Fruit fly (Drosophila melanogaster) whole organism, wandering third instar larva: ENCODE results near the gene CG3436.

Experiments used
- Abd-B ChIP-seq: fragments of >200 bp; optimal IDR thresholded peaks from 2 replicates; lab custom pipeline; 2017; ENCODE audit warnings: missing biosample characterization, missing genetic modification characterization
- CG32264 ChIP-seq: fragments of 200-800 bp; sonication (Bioruptor generic); optimal IDR thresholded peaks from 2 replicates; lab custom pipeline; 2016; ENCODE audit warnings: missing biosample characterization, missing genetic modification characterization
- CG9705 ChIP-seq: fragments of 200-800 bp; sonication (Bioruptor generic); optimal IDR thresholded peaks from 2 replicates; lab custom pipeline; 2018; ENCODE audit warnings: missing biosample characterization, mild to moderate bottlenecking, missing genetic modification characterization
- Dfd ChIP-seq: fragments of >200 bp; optimal IDR thresholded peaks from 2 replicates; lab custom pipeline; 2017; ENCODE audit warnings: missing biosample characterization, missing genetic modification characterization
- Dif ChIP-seq: fragments of 200-275, 200-300 bp; sonication (Bioruptor generic); optimal IDR thresholded peaks from 2 replicates; lab custom pipeline; 2018; ENCODE audit warnings: missing biosample characterization, missing genetic modification characterization; ENCODE audit not compliant: partially characterized antibody
- GATAd ChIP-seq: sonication (Bioruptor generic); optimal IDR thresholded peaks from 2 replicates; lab custom pipeline; 2016; ENCODE audit warnings: missing biosample characterization, missing genetic modification characterization
- HLH106 ChIP-seq: fragments of 200-800 bp; optimal IDR thresholded peaks from 3 replicates; lab custom pipeline; 2019; ENCODE audit warnings: missing biosample characterization, mild to moderate bottlenecking, missing genetic modification characterization, moderate library complexity
- Hnf4 ChIP-seq: fragments of 200-800 bp; sonication (Bioruptor generic); optimal IDR thresholded peaks from 2 replicates; lab custom pipeline; 2016; ENCODE audit warnings: missing biosample characterization, mild to moderate bottlenecking, missing genetic modification characterization
- Hr78 ChIP-seq: fragments of >200 bp; optimal IDR thresholded peaks from 2 replicates; lab custom pipeline; 2017; ENCODE audit warnings: missing biosample characterization, missing genetic modification characterization
- Hr83 ChIP-seq: fragments of 200-300 bp; sonication (Bioruptor generic); optimal IDR thresholded peaks from 2 replicates; lab custom pipeline; 2016; ENCODE audit warnings: missing biosample characterization, mild to moderate bottlenecking, missing genetic modification characterization, moderate library complexity; ENCODE audit not compliant: poor library complexity, severe bottlenecking
- Jra ChIP-seq: sonication (Bioruptor generic); optimal IDR thresholded peaks from 2 replicates; lab custom pipeline; 2016; ENCODE audit warnings: missing biosample characterization, missing genetic modification characterization
- Myc ChIP-seq: fragments of >200 bp; optimal IDR thresholded peaks from 2 replicates; lab custom pipeline; 2017
- N ChIP-seq: fragments of >200 bp; optimal IDR thresholded peaks from 2 replicates; lab custom pipeline; 2018; ENCODE audit warnings: missing biosample characterization, missing external identifiers, missing genetic modification characterization
- OdsH ChIP-seq: fragments of 200-800 bp; sonication (Bioruptor generic); optimal IDR thresholded peaks from 2 replicates; lab custom pipeline; 2016; ENCODE audit warnings: missing biosample characterization, mild to moderate bottlenecking, missing genetic modification characterization
- Rel ChIP-seq, 2 experiments: fragments of 200-800 bp; sonication (Bioruptor generic) in 1 of 2; optimal IDR thresholded peaks; 2 replicates in 1 of 2; 3 replicates in 1 of 2; lab custom pipeline; 2016 to 2019; ENCODE audit warnings: mild to moderate bottlenecking in 2 of 2, missing biosample characterization in 2 of 2, missing genetic modification characterization in 2 of 2, moderate library complexity in 1 of 2
- Sp1 ChIP-seq: fragments of 200-800 bp; sonication (Bioruptor generic); optimal IDR thresholded peaks from 3 replicates; lab custom pipeline; 2019; ENCODE audit warnings: missing biosample characterization, mild to moderate bottlenecking, missing genetic modification characterization, moderate library complexity
- Vsx2 ChIP-seq: fragments of 200-300, 225-300 bp; sonication (Bioruptor generic); optimal IDR thresholded peaks from 2 replicates; lab custom pipeline; 2018; ENCODE audit warnings: missing biosample characterization, missing genetic modification characterization; ENCODE audit not compliant: partially characterized antibody
- br ChIP-seq: fragments of 200-800 bp; sonication (Bioruptor generic); optimal IDR thresholded peaks from 2 replicates; lab custom pipeline; 2016; ENCODE audit warnings: missing biosample characterization, missing genetic modification characterization
- brk ChIP-seq: fragments of 200-800 bp; sonication (Bioruptor generic); optimal IDR thresholded peaks from 2 replicates; lab custom pipeline; 2016; ENCODE audit warnings: missing biosample characterization, mild to moderate bottlenecking, missing genetic modification characterization
- dl ChIP-seq, 2 experiments: fragments of 175-275, 200-275 bp in 1 of 2; fragments of 200-275 bp in 1 of 2; sonication (Bioruptor generic); optimal IDR thresholded peaks; lab custom pipeline; 2018; ENCODE audit warnings: mild to moderate bottlenecking in 2 of 2, missing biosample characterization in 2 of 2, missing genetic modification characterization in 2 of 2, moderate library complexity in 2 of 2; ENCODE audit not compliant: partially characterized antibody in 2 of 2, insufficient read depth in 1 of 2
- dmrt93B ChIP-seq: fragments of 200-800 bp; sonication (Bioruptor generic); optimal IDR thresholded peaks from 2 replicates; lab custom pipeline; 2018; ENCODE audit warnings: missing biosample characterization, mild to moderate bottlenecking, missing genetic modification characterization
- dsf ChIP-seq: sonication (Bioruptor generic); optimal IDR thresholded peaks from 2 replicates; lab custom pipeline; 2016; ENCODE audit warnings: missing biosample characterization, missing genetic modification characterization, borderline replicate concordance
- foxo ChIP-seq, 2 experiments: fragments of 200-800 bp; sonication (Bioruptor generic); optimal IDR thresholded peaks; 2 replicates in 1 of 2; 3 replicates in 1 of 2; lab custom pipeline; 2016 to 2017; ENCODE audit warnings: missing biosample characterization in 2 of 2, missing genetic modification characterization in 2 of 2
- fru ChIP-seq: fragments of 200-800 bp; sonication (Bioruptor generic); optimal IDR thresholded peaks from 3 replicates; lab custom pipeline; 2016; ENCODE audit warnings: missing biosample characterization, mild to moderate bottlenecking, missing genetic modification characterization
- h ChIP-seq: fragments of 200-800 bp; sonication (Bioruptor generic); optimal IDR thresholded peaks from 3 replicates; lab custom pipeline; 2016; ENCODE audit warnings: missing biosample characterization, mild to moderate bottlenecking, missing genetic modification characterization
- jim ChIP-seq: fragments of 175-275, 200-325 bp; sonication (Bioruptor generic); optimal IDR thresholded peaks from 2 replicates; lab custom pipeline; 2016; ENCODE audit warnings: missing biosample characterization, mild to moderate bottlenecking, missing genetic modification characterization
- lola ChIP-seq: fragments of >200 bp; optimal IDR thresholded peaks from 2 replicates; lab custom pipeline; 2017; ENCODE audit warnings: missing biosample characterization, missing genetic modification characterization
- rgr ChIP-seq: fragments of 200-800 bp; sonication (Bioruptor generic); optimal IDR thresholded peaks from 3 replicates; lab custom pipeline; 2016; ENCODE audit warnings: missing biosample characterization, mild to moderate bottlenecking, missing genetic modification characterization
- sage ChIP-seq: fragments of 200-800 bp; sonication (Bioruptor generic); optimal IDR thresholded peaks from 2 replicates; lab custom pipeline; 2016; ENCODE audit warnings: missing biosample characterization, mild to moderate bottlenecking, missing genetic modification characterization
- sv ChIP-seq: fragments of 200-800 bp; sonication (Bioruptor generic); optimal IDR thresholded peaks from 3 replicates; lab custom pipeline; 2016; ENCODE audit warnings: missing biosample characterization, missing genetic modification characterization
- tai ChIP-seq: sonication (Bioruptor generic); optimal IDR thresholded peaks from 2 replicates; lab custom pipeline; 2016; ENCODE audit warnings: missing biosample characterization, missing genetic modification characterization
- usp ChIP-seq: fragments of >200 bp; optimal IDR thresholded peaks from 2 replicates; lab custom pipeline; 2017; ENCODE audit warnings: missing biosample characterization, missing genetic modification characterization
- woc ChIP-seq: sonication (Bioruptor generic); optimal IDR thresholded peaks from 2 replicates; lab custom pipeline; 2016; ENCODE audit warnings: missing biosample characterization, mild to moderate bottlenecking, missing genetic modification characterization

CG3436 gene

dm6 chr2L:136747-137709, 18.8 kb upstream of the CG3436 start (continued):
- no peak for TF ChIP-seq lola (GFP tag; lab: Kevin White, UChicago)

- peak; percentile 2 for TF ChIP-seq N
- TF ChIP-seq brk (GFP tag; lab: Kevin White, UChicago), result no peak
- TF ChIP-seq Jra (GFP tag; lab: Kevin White, UChicago), result no peak
- no peak for TF ChIP-seq Sp1
- TF ChIP-seq sage, result no peak
- TF ChIP-seq Myc (lab: Kevin White, UChicago), result peak; percentile 16
- no peak for TF ChIP-seq Hnf4 (GFP tag; lab: Kevin White, UChicago)
- TF ChIP-seq HLH106, result peak; percentile 1
Measured at dm6 chr2L:138063-138462, 17.8 kb upstream of the CG3436 start.

dm6 chr2L:139610-140009, 16.2 kb upstream of the CG3436 start:
- TF ChIP-seq GATAd (GFP tag; lab: Kevin White, UChicago), result no peak
- no peak for TF ChIP-seq sv (GFP tag; lab: Kevin White, UChicago)
- TF ChIP-seq Vsx2 (GFP tag; lab: Kevin White, UChicago), result no peak
- no peak for TF ChIP-seq sage
- TF ChIP-seq Rel (GFP tag; optimal IDR thresholded peaks at IDR 0.05; lab: Kevin White, UChicago), result no peak
- TF ChIP-seq Rel (tag; optimal IDR thresholded peaks at IDR 0.05; lab: Kevin White, UChicago), result peak; percentile 5
- TF ChIP-seq h (GFP tag; lab: Kevin White, UChicago), result peak; percentile 16
- no peak for TF ChIP-seq woc (GFP tag; lab: Kevin White, UChicago)
- no peak for TF ChIP-seq Jra (GFP tag; lab: Kevin White, UChicago)
- TF ChIP-seq Sp1, result no peak
- TF ChIP-seq brk (GFP tag; lab: Kevin White, UChicago), result no peak

dm6 chr2L:140849-141248, 15.0 kb upstream of the CG3436 start, which contains the start of the genes CG31975 and ovm:
Gene CG31975, minus strand, starts transcription at chr2L:140992.
Gene ovm, minus strand, starts transcription at chr2L:140992.
- TF ChIP-seq Jra (GFP tag; lab: Kevin White, UChicago), result no peak
- no peak for TF ChIP-seq foxo (GFP tag; optimal IDR thresholded peaks at IDR 0.05; lab: Kevin White, UChicago)
- TF ChIP-seq jim (GFP tag; lab: Kevin White, UChicago), result no peak
- TF ChIP-seq usp (GFP tag; lab: Kevin White, UChicago), result no peak
- TF ChIP-seq Abd-B, result no peak
- TF ChIP-seq br (GFP tag; lab: Kevin White, UChicago), result no peak
- TF ChIP-seq sv (GFP tag; lab: Kevin White, UChicago), result no peak
- TF ChIP-seq Hr78 (GFP tag; lab: Kevin White, UChicago), result no peak
- no peak for TF ChIP-seq GATAd (GFP tag; lab: Kevin White, UChicago)
- TF ChIP-seq fru (GFP tag; lab: Kevin White, UChicago), result no peak
- TF ChIP-seq OdsH (GFP tag; lab: Kevin White, UChicago), result no peak
- TF ChIP-seq Dif, result no peak

dm6 chr2L:143088-143487, 12.7 kb upstream of the CG3436 start, which contains the start of the genes CG31974 and CG11454:
Gene CG31974, minus strand, starts transcription at chr2L:143091.
Gene CG11454, plus strand, starts transcription at chr2L:143323.
- TF ChIP-seq GATAd (GFP tag; lab: Kevin White, UChicago) (no peak), dl (GFP tag; optimal IDR thresholded peaks at IDR 0.05; lab: Kevin White, UChicago; ENCODE audit: insufficient read depth in 1 of 2, partially characterized antibody in 2 of 2) (no peak), woc (GFP tag; lab: Kevin White, UChicago) (no peak), CG9705 (GFP tag; lab: Kevin White, UChicago) (no peak), dsf (GFP tag; lab: Kevin White, UChicago) (no peak), Rel (GFP tag; optimal IDR thresholded peaks at IDR 0.05; lab: Kevin White, UChicago) (no peak), Rel (tag; optimal IDR thresholded peaks at IDR 0.05; lab: Kevin White, UChicago) (peak; percentile 41), CG32264 (no peak), HLH106 (no peak), br (GFP tag; lab: Kevin White, UChicago) (no peak), rgr (no peak), Myc (lab: Kevin White, UChicago) (peak; percentile 60), Dfd (no peak), Hr83 (GFP tag; lab: Kevin White, UChicago) (no peak), tai (GFP tag; lab: Kevin White, UChicago) (no peak), dmrt93B (GFP tag; lab: Kevin White, UChicago) (no peak), lola (GFP tag; lab: Kevin White, UChicago) (no peak)
